Worm (Caenorhabditis elegans) whole organism, L4 larva: Measurements from ENCODE around the gene C49C3.20.
A peak's percentile ranks its signal among the peaks of the same experiment; 100 is the strongest.

Experiments used
- D1046.2 ChIP-seq: fragments of 200-800 bp; sonication (Bioruptor generic); IDR thresholded peaks from 2 replicates; pipeline ENCODE4 v1.3.6; 2022; ENCODE audit warnings: missing genetic modification characterization, missing compliant biosample characterization
- F10B5.3 ChIP-seq: sonication (generic microtip); optimal IDR thresholded peaks from 2 replicates; lab custom pipeline; 2016; ENCODE audit warnings: mild to moderate bottlenecking, missing genetic modification characterization, missing compliant biosample characterization
- F26F4.8 ChIP-seq: fragments of 200-800 bp; sonication (Bioruptor generic); conservative IDR thresholded peaks from 2 replicates; pipeline ENCODE4 v1.3.6; 2022; ENCODE audit warnings: missing genetic modification characterization, missing compliant biosample characterization
- T26A8.4 ChIP-seq: fragments of 200-800 bp; sonication (Bioruptor generic); IDR thresholded peaks from 2 replicates; pipeline ENCODE4 v1.3.6; 2022; ENCODE audit warnings: missing genetic modification characterization, missing compliant biosample characterization
- Y105C5A.15 ChIP-seq: fragments of 200-800 bp; sonication (Bioruptor generic); IDR thresholded peaks from 2 replicates; pipeline ENCODE4 v1.3.6; 2022; ENCODE audit warnings: missing genetic modification characterization, missing compliant biosample characterization
- aha-1 ChIP-seq: fragments of 150-350 bp; peaks from one replicate; lab custom pipeline; 2014; ENCODE audit warnings: missing biosample characterization, missing genetic modification characterization
- arid-1 ChIP-seq: fragments of 200-800 bp; sonication (Bioruptor generic); conservative IDR thresholded peaks from 2 replicates; pipeline ENCODE4 v1.3.6; 2022; ENCODE audit warnings: missing genetic modification reagents, missing genetic modification characterization, missing compliant biosample characterization
- daf-12 ChIP-seq: fragments of 150-350 bp; optimal IDR thresholded peaks from 2 replicates; lab custom pipeline; 2014; ENCODE audit warnings: missing biosample characterization, missing genetic modification reagents, missing genetic modification characterization
- daf-16 ChIP-seq, 3 experiments: sonication (generic microtip); optimal IDR thresholded peaks; 2 replicates each; lab custom pipeline; 2016 to 2017; ENCODE audit warnings: missing genetic modification characterization in 3 of 3, missing genetic modification reagents in 3 of 3, mild to moderate bottlenecking in 2 of 3, missing compliant biosample characterization in 2 of 3, missing biosample characterization in 1 of 3, moderate library complexity in 1 of 3
- dmd-6 ChIP-seq: fragments of 200-800 bp; sonication (Bioruptor generic); IDR thresholded peaks from 2 replicates; pipeline ENCODE4 v1.3.6; 2022; ENCODE audit warnings: missing genetic modification reagents, missing genetic modification characterization, missing compliant biosample characterization
- dpl-1 ChIP-seq: fragments of 150-350 bp; optimal IDR thresholded peaks from 2 replicates; lab custom pipeline; 2014; ENCODE audit warnings: missing biosample characterization, missing genetic modification reagents, missing genetic modification characterization
- dve-1 ChIP-seq: sonication (generic microtip); optimal IDR thresholded peaks from 2 replicates; lab custom pipeline; 2017; ENCODE audit warnings: antibody characterized with exemption, mild to moderate bottlenecking, missing genetic modification characterization, missing compliant biosample characterization; ENCODE audit not compliant: insufficient read depth
- hlh-30 ChIP-seq: sonication (generic microtip); optimal IDR thresholded peaks from 2 replicates; lab custom pipeline; 2017; ENCODE audit warnings: antibody characterized with exemption, mild to moderate bottlenecking, missing genetic modification characterization, missing compliant biosample characterization; ENCODE audit not compliant: insufficient read depth
- hmg-1.1 ChIP-seq: fragments of 200-800 bp; sonication (Bioruptor generic); IDR thresholded peaks from 2 replicates; pipeline ENCODE4 v1.3.6; 2022; ENCODE audit warnings: missing genetic modification reagents, missing genetic modification characterization, missing compliant biosample characterization
- jun-1 ChIP-seq: fragments of 150-350 bp; optimal IDR thresholded peaks from 2 replicates; lab custom pipeline; 2014; ENCODE audit warnings: missing biosample characterization, missing genetic modification reagents, missing genetic modification characterization
- lin-13 ChIP-seq: fragments of 150-350 bp; optimal IDR thresholded peaks from 2 replicates; lab custom pipeline; 2014; ENCODE audit warnings: missing biosample characterization, missing genetic modification reagents, missing genetic modification characterization
- lin-38 ChIP-seq: fragments of 200-800 bp; sonication (Bioruptor generic); IDR thresholded peaks from 2 replicates; pipeline ENCODE4 v1.3.6; 2022; ENCODE audit warnings: missing genetic modification reagents, missing genetic modification characterization, missing compliant biosample characterization
- lsy-2 ChIP-seq, 2 experiments: fragments of 150-350 bp in 1 of 2; sonication (generic microtip) in 1 of 2; optimal IDR thresholded peaks; 2 replicates each; lab custom pipeline; 2014 to 2017; ENCODE audit warnings: missing biosample characterization in 2 of 2, missing genetic modification characterization in 2 of 2
- madf-5 ChIP-seq, 2 experiments: fragments of 200-800 bp; sonication (Bioruptor generic); IDR thresholded peaks; 2 replicates each; pipeline ENCODE4 v1.3.6; 2022; ENCODE audit warnings: missing compliant biosample characterization in 2 of 2, missing genetic modification characterization in 2 of 2
- mdl-1 ChIP-seq, 2 experiments: fragments of 150-350 bp in 1 of 2; sonication (generic microtip) in 1 of 2; optimal IDR thresholded peaks; 2 replicates each; lab custom pipeline; 2014 to 2017; ENCODE audit warnings: missing biosample characterization in 2 of 2, missing genetic modification characterization in 2 of 2
- mdt-29 ChIP-seq: fragments of 200-800 bp; sonication (Bioruptor generic); IDR thresholded peaks from 2 replicates; pipeline ENCODE4 v1.3.6; 2022; ENCODE audit warnings: missing genetic modification reagents, missing genetic modification characterization, missing compliant biosample characterization
- mes-2 ChIP-seq: sonication (generic microtip); optimal IDR thresholded peaks from 2 replicates; lab custom pipeline; 2016; ENCODE audit warnings: missing genotype, mild to moderate bottlenecking, missing genetic modification characterization, missing compliant biosample characterization; ENCODE audit not compliant: poor library complexity, severe bottlenecking
- nhr-77 ChIP-seq: fragments of 150-350 bp; optimal IDR thresholded peaks from 2 replicates; lab custom pipeline; 2014; ENCODE audit warnings: missing biosample characterization, missing genetic modification characterization
- pha-4 ChIP-seq, 2 experiments: fragments of 150-350 bp in 1 of 2; fragments of 200-800 bp in 1 of 2; sonication (Bioruptor generic) in 1 of 2; IDR thresholded peaks in 1 of 2; optimal IDR thresholded peaks in 1 of 2; 2 replicates each; pipeline versions ENCODE4 v1.3.6 to Lab custom; 2014 to 2022; ENCODE audit warnings: missing genetic modification characterization in 2 of 2, missing genetic modification reagents in 2 of 2, missing biosample characterization in 1 of 2, missing compliant biosample characterization in 1 of 2
- php-3 ChIP-seq: fragments of 200-800 bp; sonication (Bioruptor generic); IDR thresholded peaks from 2 replicates; pipeline ENCODE4 v1.3.6; 2022; ENCODE audit warnings: missing genetic modification reagents, missing genetic modification characterization, missing compliant biosample characterization
- set-16 ChIP-seq: fragments of 200-800 bp; sonication (Bioruptor generic); IDR thresholded peaks from 2 replicates; pipeline ENCODE4 v1.3.6; 2022; ENCODE audit warnings: missing genetic modification reagents, missing genetic modification characterization, missing compliant biosample characterization
- skn-1 ChIP-seq: fragments of 150-350 bp; optimal IDR thresholded peaks from 2 replicates; lab custom pipeline; 2014; ENCODE audit warnings: missing biosample characterization, missing genetic modification characterization
- snpc-1.2 ChIP-seq: fragments of 200-800 bp; sonication (Bioruptor generic); IDR thresholded peaks from 2 replicates; pipeline ENCODE4 v1.3.6; 2022; ENCODE audit warnings: missing genetic modification reagents, missing genetic modification characterization, missing compliant biosample characterization
- unc-39 ChIP-seq: sonication (generic microtip); optimal IDR thresholded peaks from 2 replicates; lab custom pipeline; 2017; ENCODE audit warnings: missing biosample characterization, missing genetic modification characterization
- zfp-2 ChIP-seq: sonication (generic microtip); optimal IDR thresholded peaks from 2 replicates; lab custom pipeline; 2016; ENCODE audit warnings: mild to moderate bottlenecking, missing genetic modification characterization, missing compliant biosample characterization
- zip-2 ChIP-seq: fragments of 150-350 bp; optimal IDR thresholded peaks from 2 replicates; lab custom pipeline; 2014; ENCODE audit warnings: missing biosample characterization, missing genetic modification characterization

The C49C3.20 gene

ce11 chrIV:17278363-17278762 lies 37.9 kb downstream of the C49C3.20 start (continued):
- TF ChIP-seq mes-2 (tag; lab: Kevin White, UChicago) (peak; percentile 89), D1046.2 (peak; percentile 95), dmd-6 (GFP tag; lab: Robert Waterston, UW) (peak; percentile 97), jun-1 (tag; lab: Kevin White, UChicago) (peak; percentile 91)

- TF ChIP-seq lin-13 (GFP tag; lab: Kevin White, UChicago) (no peak), F26F4.8 (GFP tag; lab: Robert Waterston, UW) (no peak), pha-4 (GFP tag; IDR thresholded peaks at IDR 0.05; lab: Robert Waterston, UW) (no peak), pha-4 (tag; optimal IDR thresholded peaks at IDR 0.05; lab: Kevin White, UChicago) (no peak), T26A8.4 (GFP tag; lab: Robert Waterston, UW) (0 out of 2 replicates have a peak, but pooled peaks have one; percentile 6), dve-1 (tag; lab: Kevin White, UChicago) (no peak), Y105C5A.15 (GFP tag; lab: Robert Waterston, UW) (0 out of 2 replicates have a peak, but pooled peaks have one; percentile 37), skn-1 (tag; lab: Kevin White, UChicago) (peak; percentile 21), madf-5 (GFP tag; IDR thresholded peaks at IDR 0.05; lab: Robert Waterston, UW) (0 out of 4 replicates have a peak, but pooled peaks of 1 of the 2 experiments have one; percentile 69), mdl-1 (tag; optimal IDR thresholded peaks at IDR 0.05; lab: Kevin White, UChicago) (no peak), zfp-2 (tag; lab: Kevin White, UChicago) (no peak), set-16 (GFP tag; lab: Robert Waterston, UW) (no peak), unc-39 (no peak), php-3 (GFP tag; lab: Robert Waterston, UW) (no peak; the same call in 1 of the 2 replicates), hlh-30 (tag; lab: Kevin White, UChicago) (peak; percentile 12), lsy-2 (tag; optimal IDR thresholded peaks at IDR 0.05; lab: Kevin White, UChicago) (no peak), mdt-29 (0 out of 2 replicates have a peak, but pooled peaks have one; percentile 54), zip-2 (no peak), jun-1 (tag; lab: Kevin White, UChicago) (no peak), snpc-1.2 (GFP tag; lab: Robert Waterston, UW) (peak; percentile 65; the same call in 1 of the 2 replicates), mes-2 (tag; lab: Kevin White, UChicago) (no peak), daf-16 (GFP tag; optimal IDR thresholded peaks at IDR 0.05; lab: Kevin White, UChicago) (peak in 1 of 2 experiments; percentile 29), daf-16 (tag; optimal IDR thresholded peaks at IDR 0.05; lab: Kevin White, UChicago) (peak; percentile 74), nhr-77 (tag; lab: Kevin White, UChicago) (no peak)
Measured at ce11 chrIV:17277459-17278173, 38.7 kb downstream of the C49C3.20 start.

- peak; percentile 1 for TF ChIP-seq mes-2 (tag; lab: Kevin White, UChicago)
- TF ChIP-seq daf-12 (tag; lab: Kevin White, UChicago), result no peak
- TF ChIP-seq aha-1, result peak; percentile 96
- peak; percentile 18 for TF ChIP-seq lin-38
- peak; percentile 4 for TF ChIP-seq dve-1 (tag; lab: Kevin White, UChicago)
- 0 out of 2 replicates have a peak, but pooled peaks have one; percentile 22 for TF ChIP-seq hmg-1.1 (GFP tag; lab: Robert Waterston, UW)
- no peak for TF ChIP-seq F10B5.3 (tag; lab: Kevin White, UChicago)
- no peak for TF ChIP-seq arid-1
- TF ChIP-seq dpl-1 (GFP tag; lab: Kevin White, UChicago), result peak; percentile 39
Measured at ce11 chrIV:17276705-17277458, 39.4 kb downstream of the C49C3.20 start, which contains the start of gene clec-196. TSS of gene clec-196 (plus strand) at chrIV:17276956.
